Fruit fly (Drosophila melanogaster) whole organism, embryonic: ENCODE results near the gene Ir92a.
A peak's percentile ranks its signal among the peaks of the same experiment; 100 is the strongest.

Source experiments
- B-H2 ChIP-seq: fragments of 200-800 bp; sonication (Bioruptor generic); optimal IDR thresholded peaks from 2 replicates; lab custom pipeline; 2018; ENCODE audit warnings: missing biosample characterization, mild to moderate bottlenecking, missing genetic modification characterization
- CG1024 ChIP-seq: fragments of 200-800 bp; sonication (Bioruptor generic); IDR thresholded peaks from 2 replicates; pipeline ENCODE4 v1.3.6; 2022; ENCODE audit warnings: missing biosample characterization, missing genetic modification characterization
- CG10959 ChIP-seq: fragments of 200-800 bp; sonication (Bioruptor generic); IDR thresholded peaks from 2 replicates; pipeline ENCODE4 v1.3.6; 2022; ENCODE audit warnings: missing biosample characterization, missing genetic modification characterization
- CG11085 ChIP-seq: fragments of 200-800 bp; sonication (Bioruptor generic); IDR thresholded peaks from 2 replicates; pipeline ENCODE4 v1.3.6; 2022; ENCODE audit warnings: missing biosample characterization, missing genetic modification characterization
- CG11696 ChIP-seq: fragments of 200-800 bp; sonication (Bioruptor generic); IDR thresholded peaks from 2 replicates; pipeline ENCODE4 v1.3.6; 2022; ENCODE audit warnings: missing biosample characterization, missing genetic modification characterization
- CG13296 ChIP-seq: fragments of 200-800 bp; sonication (Bioruptor generic); optimal IDR thresholded peaks from 3 replicates; lab custom pipeline; 2018; ENCODE audit warnings: missing biosample characterization, mild to moderate bottlenecking, missing genetic modification characterization
- CG13624 ChIP-seq: fragments of 200-800 bp; sonication (Bioruptor generic); optimal IDR thresholded peaks from 2 replicates; lab custom pipeline; 2016; ENCODE audit warnings: missing biosample characterization, missing genetic modification characterization
- CG15073 ChIP-seq: fragments of 200-800 bp; sonication (Bioruptor generic); optimal IDR thresholded peaks from 2 replicates; lab custom pipeline; 2016; ENCODE audit warnings: missing biosample characterization, missing genetic modification characterization
- CG1647 ChIP-seq: fragments of 200-800 bp; sonication (Bioruptor generic); optimal IDR thresholded peaks from 3 replicates; lab custom pipeline; 2016; ENCODE audit warnings: missing biosample characterization, missing genetic modification characterization
- CG16813 ChIP-seq: fragments of 200-800 bp; sonication (Bioruptor generic); IDR thresholded peaks from 3 replicates; pipeline ENCODE4 v1.3.6; 2022; ENCODE audit warnings: missing biosample characterization, missing genetic modification characterization; ENCODE audit not compliant: partially characterized antibody
- CG17328 ChIP-seq: fragments of 200-800 bp; sonication (Bioruptor generic); IDR thresholded peaks from 2 replicates; pipeline ENCODE4 v1.3.6; 2022; ENCODE audit warnings: missing biosample characterization, missing genetic modification characterization
- CG31224 ChIP-seq: fragments of 200-800 bp; sonication (Bioruptor generic); IDR thresholded peaks from 2 replicates; pipeline ENCODE4 v1.3.6; 2022; ENCODE audit warnings: missing biosample characterization, missing genetic modification characterization
- CG31365 ChIP-seq: fragments of 200-800 bp; sonication (Bioruptor generic); optimal IDR thresholded peaks from 2 replicates; lab custom pipeline; 2018; ENCODE audit warnings: missing biosample characterization, mild to moderate bottlenecking, missing genetic modification characterization
- CG31388 ChIP-seq: fragments of 200-800 bp; sonication (Bioruptor generic); optimal IDR thresholded peaks from 2 replicates; lab custom pipeline; 2016; ENCODE audit warnings: missing biosample characterization, missing genetic modification characterization
- CG34376 ChIP-seq: fragments of 200-800 bp; sonication (Bioruptor generic); optimal IDR thresholded peaks from 2 replicates; lab custom pipeline; 2018; ENCODE audit warnings: missing biosample characterization, mild to moderate bottlenecking, missing genetic modification characterization
- CG3838 ChIP-seq: fragments of 200-800 bp; sonication (Bioruptor generic); optimal IDR thresholded peaks from 3 replicates; lab custom pipeline; 2016; ENCODE audit warnings: missing biosample characterization, missing genetic modification characterization
- CG3847 ChIP-seq: fragments of 200-800 bp; sonication (Bioruptor generic); IDR thresholded peaks from 2 replicates; pipeline ENCODE4 v1.3.6; 2022; ENCODE audit warnings: missing biosample characterization, missing genetic modification characterization
- CG5180 ChIP-seq: fragments of 200-800 bp; sonication (Bioruptor generic); optimal IDR thresholded peaks from 3 replicates; lab custom pipeline; 2017; ENCODE audit warnings: missing biosample characterization, missing genetic modification characterization, mild to moderate bottlenecking, moderate library complexity, missing genetic modification reagents
- CG6175 ChIP-seq: fragments of 200-800 bp; sonication (Bioruptor generic); IDR thresholded peaks from 3 replicates; pipeline ENCODE4 v1.3.6; 2022; ENCODE audit warnings: missing biosample characterization, missing genetic modification characterization
- CG7357 ChIP-seq: fragments of 200-800 bp; sonication (Bioruptor generic); IDR thresholded peaks from 3 replicates; pipeline ENCODE4 v1.3.6; 2022; ENCODE audit warnings: missing biosample characterization, missing genetic modification characterization
- CG8944 ChIP-seq: fragments of 200-800 bp; sonication (Bioruptor generic); optimal IDR thresholded peaks from 3 replicates; lab custom pipeline; 2016; ENCODE audit warnings: missing biosample characterization, missing genetic modification characterization
- Chrac-16 ChIP-seq: fragments of 200-800 bp; sonication (Bioruptor generic); optimal IDR thresholded peaks from 3 replicates; lab custom pipeline; 2016; ENCODE audit warnings: missing biosample characterization, missing genetic modification characterization
- CkIIα-i1 ChIP-seq: fragments of 200-800 bp; sonication (Bioruptor generic); IDR thresholded peaks from 2 replicates; pipeline ENCODE4 v1.3.6; 2022; ENCODE audit warnings: missing biosample characterization, missing genetic modification characterization
- CoRest ChIP-seq: fragments of 200-800 bp; sonication (Bioruptor generic); optimal IDR thresholded peaks from 3 replicates; lab custom pipeline; 2018; ENCODE audit warnings: missing biosample characterization, mild to moderate bottlenecking, missing genetic modification characterization, moderate library complexity
- Drgx ChIP-seq: fragments of 200-800 bp; sonication (Bioruptor generic); IDR thresholded peaks from 2 replicates; pipeline ENCODE4 v1.3.6; 2022; ENCODE audit warnings: missing biosample characterization, missing genetic modification characterization
- E2f2 ChIP-seq: fragments of 200-800 bp; sonication (Bioruptor generic); IDR thresholded peaks from 2 replicates; pipeline ENCODE4 v1.3.6; 2022; ENCODE audit warnings: missing biosample characterization, missing genetic modification characterization
- HLH54F ChIP-seq: fragments of 200-800 bp; sonication (Bioruptor generic); optimal IDR thresholded peaks from 3 replicates; lab custom pipeline; 2016; ENCODE audit warnings: missing biosample characterization, missing genetic modification characterization
- HLHmδ ChIP-seq: fragments of 200-800 bp; sonication (Bioruptor generic); optimal IDR thresholded peaks from 2 replicates; lab custom pipeline; 2018; ENCODE audit warnings: missing biosample characterization, mild to moderate bottlenecking, missing genetic modification characterization, moderate library complexity
- Hsf ChIP-seq: fragments of 200-800 bp; sonication (Bioruptor generic); optimal IDR thresholded peaks from 3 replicates; lab custom pipeline; 2016; ENCODE audit warnings: missing biosample characterization, missing genetic modification characterization
- Neu2 ChIP-seq: fragments of 200-800 bp; sonication (Bioruptor generic); optimal IDR thresholded peaks from 3 replicates; lab custom pipeline; 2016; ENCODE audit warnings: missing biosample characterization, missing genetic modification characterization, borderline replicate concordance
- Oli ChIP-seq: fragments of 200-800 bp; sonication (Bioruptor generic); optimal IDR thresholded peaks from 2 replicates; lab custom pipeline; 2018; ENCODE audit warnings: missing biosample characterization, mild to moderate bottlenecking, missing genetic modification characterization, moderate library complexity
- Opbp ChIP-seq: fragments of 200-800 bp; sonication (Bioruptor generic); IDR thresholded peaks from 3 replicates; pipeline ENCODE4 v1.3.6; 2022; ENCODE audit warnings: missing biosample characterization, missing genetic modification characterization; ENCODE audit not compliant: partially characterized antibody
- cad ChIP-seq: fragments of >200 bp; optimal IDR thresholded peaks from 2 replicates; lab custom pipeline; 2017; ENCODE audit warnings: missing biosample characterization, missing genetic modification characterization
- chif ChIP-seq, 2 experiments: fragments of 200-800 bp; sonication (Bioruptor generic); optimal IDR thresholded peaks; 3 replicates each; lab custom pipeline; 2016; ENCODE audit warnings: missing biosample characterization in 2 of 2, missing genetic modification characterization in 2 of 2
- chn ChIP-seq: fragments of 200-800 bp; sonication (Bioruptor generic); optimal IDR thresholded peaks from 2 replicates; lab custom pipeline; 2016; ENCODE audit warnings: missing biosample characterization, missing genetic modification characterization
- crp ChIP-seq, 2 experiments: fragments of 200-800 bp; sonication (Bioruptor generic); optimal IDR thresholded peaks; 2 replicates in 1 of 2; 3 replicates in 1 of 2; lab custom pipeline; 2017; ENCODE audit warnings: missing biosample characterization in 2 of 2, missing genetic modification characterization in 2 of 2, mild to moderate bottlenecking in 1 of 2, moderate library complexity in 1 of 2
- dati ChIP-seq: fragments of 200-800 bp; sonication (Bioruptor generic); IDR thresholded peaks from 2 replicates; pipeline ENCODE4 v1.3.6; 2022; ENCODE audit warnings: missing biosample characterization, missing genetic modification characterization
- exex ChIP-seq: fragments of 200-800 bp; sonication (Bioruptor generic); optimal IDR thresholded peaks from 4 replicates; lab custom pipeline; 2018; ENCODE audit warnings: missing biosample characterization, mild to moderate bottlenecking, missing genetic modification characterization, moderate library complexity
- grau ChIP-seq: fragments of 200-800 bp; optimal IDR thresholded peaks from 3 replicates; lab custom pipeline; 2019; ENCODE audit warnings: missing biosample characterization, mild to moderate bottlenecking, missing genetic modification characterization, moderate library complexity
- ham ChIP-seq: fragments of 200-800 bp; sonication (Bioruptor generic); IDR thresholded peaks from 2 replicates; pipeline ENCODE4 v1.3.6; 2022; ENCODE audit warnings: missing biosample characterization, missing genetic modification characterization
- insv ChIP-seq, 2 experiments: fragments of 200-800 bp; sonication (Bioruptor generic); optimal IDR thresholded peaks; 3 replicates each; lab custom pipeline; 2016 to 2018; ENCODE audit warnings: missing biosample characterization in 2 of 2, missing genetic modification characterization in 2 of 2
- ken ChIP-seq: fragments of 200-800 bp; sonication (Bioruptor generic); IDR thresholded peaks from 3 replicates; pipeline ENCODE4 v1.3.6; 2022; ENCODE audit warnings: missing biosample characterization, missing genetic modification characterization
- kni ChIP-seq: fragments of 200-800 bp; sonication (Bioruptor generic); optimal IDR thresholded peaks from 3 replicates; lab custom pipeline; 2017; ENCODE audit warnings: mild to moderate bottlenecking, missing biosample characterization, missing genetic modification reagents, missing genetic modification characterization
- maf-S ChIP-seq: fragments of 200-800 bp; sonication (Bioruptor generic); optimal IDR thresholded peaks from 2 replicates; lab custom pipeline; 2016; ENCODE audit warnings: missing biosample characterization, missing genetic modification characterization
- pum ChIP-seq: fragments of 200-800 bp; sonication (Bioruptor generic); optimal IDR thresholded peaks from 2 replicates; lab custom pipeline; 2016; ENCODE audit warnings: missing biosample characterization, missing genetic modification characterization
- repo ChIP-seq: fragments of 200-800 bp; sonication (Bioruptor generic); optimal IDR thresholded peaks from 2 replicates; lab custom pipeline; 2016; ENCODE audit warnings: missing biosample characterization, missing genetic modification characterization
- row ChIP-seq: fragments of 200-800 bp; sonication (Bioruptor generic); IDR thresholded peaks from 3 replicates; pipeline ENCODE4 v1.3.6; 2022; ENCODE audit warnings: missing biosample characterization, missing genetic modification characterization
- trem ChIP-seq: fragments of 200-800 bp; optimal IDR thresholded peaks from 3 replicates; lab custom pipeline; 2019; ENCODE audit warnings: missing biosample characterization, mild to moderate bottlenecking, missing genetic modification characterization, moderate library complexity
- usp ChIP-seq: fragments of >200 bp; optimal IDR thresholded peaks from 2 replicates; lab custom pipeline; 2017; ENCODE audit warnings: missing biosample characterization, missing genetic modification characterization
- wor ChIP-seq: fragments of 200-800 bp; sonication (Bioruptor generic); IDR thresholded peaks from 2 replicates; pipeline ENCODE4 v1.3.6; 2022; ENCODE audit warnings: missing biosample characterization, missing genetic modification characterization
- zfh2 ChIP-seq: fragments of 200-800 bp; sonication (Bioruptor generic); optimal IDR thresholded peaks from 2 replicates; lab custom pipeline; 2016; ENCODE audit warnings: missing biosample characterization, missing genetic modification characterization

Gene Ir92a

DNA sequence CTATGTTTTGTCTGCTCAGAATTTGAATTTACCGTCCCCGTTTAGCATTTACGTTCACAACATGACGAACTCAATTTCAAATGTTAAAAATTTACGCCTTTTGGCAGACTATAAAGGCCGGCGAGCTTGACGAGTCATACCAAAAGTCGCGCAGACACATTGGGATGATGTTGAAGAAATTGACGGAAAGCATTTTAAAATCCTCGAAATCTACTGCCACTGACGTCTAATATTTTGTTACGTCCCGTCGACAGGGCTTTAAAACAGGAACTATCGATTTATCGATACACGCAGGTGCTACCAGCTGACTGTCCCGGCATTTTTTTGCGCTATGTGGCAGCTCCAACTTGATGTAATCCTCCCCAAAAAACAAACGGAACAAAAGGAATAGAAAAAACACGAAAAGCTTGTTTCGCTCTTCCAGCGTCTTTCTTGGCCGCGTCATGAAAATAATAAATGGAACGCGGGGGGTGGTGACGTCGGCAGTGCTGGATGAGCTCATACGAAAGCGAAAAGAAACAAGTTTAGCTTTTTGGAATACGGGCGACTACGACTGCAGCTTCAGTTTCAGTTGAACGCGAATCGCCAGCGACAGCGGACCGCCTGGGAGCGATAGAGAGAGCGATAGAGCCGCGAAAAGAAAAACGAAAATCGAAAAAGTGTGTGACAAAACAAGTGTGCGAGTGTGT lies 29.7 kb upstream of the Ir92a start, which contains the start of gene Orp8 (continued):
- TF ChIP-seq B-H2 (peak; percentile 44), row (GFP tag; lab: Robert Waterston, UW) (no peak), Drgx (peak; percentile 69), chif (GFP tag; optimal IDR thresholded peaks at IDR 0.05; lab: Kevin White, UChicago) (no peak), usp (GFP tag; lab: Kevin White, UChicago) (no peak), CG34376 (GFP tag; lab: Kevin White, UChicago) (peak; percentile 73), CG11696 (no peak), Opbp (GFP tag; lab: Robert Waterston, UW) (no peak; the same call in 2 of the 3 replicates), ken (GFP tag; lab: Robert Waterston, UW) (no peak), CG8944 (GFP tag; lab: Kevin White, UChicago) (no peak), CG1024 (no peak), pum (GFP tag; lab: Kevin White, UChicago) (no peak), CG3838 (GFP tag; lab: Kevin White, UChicago) (no peak), CG31388 (GFP tag; lab: Kevin White, UChicago) (no peak), CG11085 (GFP tag; lab: Robert Waterston, UW) (no peak), CG10959 (GFP tag; lab: Robert Waterston, UW) (no peak), chn (no peak), maf-S (GFP tag; lab: Kevin White, UChicago) (no peak), wor (GFP tag; lab: Robert Waterston, UW) (no peak), Oli (tag; lab: Kevin White, UChicago) (no peak), CG3847 (GFP tag; lab: Robert Waterston, UW) (no peak), Chrac-16 (GFP tag; lab: Kevin White, UChicago) (no peak), CG6175 (no peak), zfh2 (no peak), CG15073 (GFP tag; lab: Kevin White, UChicago) (no peak), E2f2 (GFP tag; lab: Robert Waterston, UW) (peak; percentile 87), CG5180 (no peak), grau (tag; lab: Kevin White, UChicago) (peak; percentile 12), CG31224 (GFP tag; lab: Robert Waterston, UW) (no peak), CG17328 (peak; percentile 39; the same call in 1 of the 2 replicates), CG7357 (GFP tag; lab: Robert Waterston, UW) (no peak), HLHmδ (GFP tag; lab: Kevin White, UChicago) (no peak), CoRest (tag; lab: Kevin White, UChicago) (peak; percentile 7), trem (tag; lab: Kevin White, UChicago) (peak; percentile 29), repo (no peak), exex (tag; lab: Kevin White, UChicago) (no peak), cad (GFP tag; lab: Kevin White, UChicago) (no peak), insv (GFP tag; optimal IDR thresholded peaks at IDR 0.05; lab: Kevin White, UChicago) (no peak), CG1647 (no peak), ham (no peak), Hsf (GFP tag; lab: Kevin White, UChicago) (no peak), HLH54F (GFP tag; lab: Kevin White, UChicago) (no peak), CG31365 (tag; lab: Kevin White, UChicago) (no peak), CG13296 (GFP tag; lab: Kevin White, UChicago) (peak; percentile 20), CG16813 (GFP tag; lab: Robert Waterston, UW) (no peak), CG13624 (GFP tag; lab: Kevin White, UChicago) (no peak), kni (GFP tag; lab: Kevin White, UChicago) (peak; percentile 51), Neu2 (no peak), dati (GFP tag; lab: Robert Waterston, UW) (no peak), crp (GFP tag; optimal IDR thresholded peaks at IDR 0.05; lab: Kevin White, UChicago) (peak in 1 of 2 experiments; percentile 85), CkIIα-i1 (GFP tag; lab: Robert Waterston, UW) (no peak)
